Worm (Caenorhabditis elegans): ENCODE data around the gene K10B4.1.

K10B4.1 gene

DNA sequence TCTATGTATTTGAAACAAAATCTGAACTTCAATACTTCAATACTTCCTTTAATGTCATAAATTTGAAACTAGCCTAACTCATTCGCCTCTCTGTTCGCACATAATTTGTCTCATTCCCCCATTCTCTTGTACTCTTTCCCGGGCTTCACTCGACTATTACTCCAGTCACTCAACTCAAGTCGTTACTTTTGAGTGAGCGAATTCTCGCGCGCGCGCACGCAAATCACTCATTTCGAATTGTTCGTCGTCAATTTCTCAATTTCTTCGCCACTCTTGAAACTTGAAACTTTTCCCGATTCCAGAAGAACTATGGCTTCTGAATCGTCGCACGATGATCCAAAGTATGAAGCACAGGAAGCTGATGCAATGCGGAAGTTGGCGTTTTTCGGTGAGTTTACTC lies 31.0 kb upstream of the K10B4.1 start, which contains the start of gene col-68:
Gene col-68, plus strand, starts transcription at position 301 of the 400 bp plus-strand sequence.
- TF ChIP-seq hmbx-1 (tag; optimal IDR thresholded peaks at IDR 0.05) = no peak
- TF ChIP-seq tra-4 (tag; optimal IDR thresholded peaks at IDR 0.05) = no peak
- no peak for TF ChIP-seq aly-1 (tag; optimal IDR thresholded peaks at IDR 0.05)
- TF ChIP-seq B0310.2 (tag; optimal IDR thresholded peaks at IDR 0.05) = no peak
- no peak for TF ChIP-seq F13C5.2 (tag; optimal IDR thresholded peaks at IDR 0.05)
- no peak for TF ChIP-seq tbx-11 (GFP tag; IDR thresholded peaks at IDR 0.05)
- no peak for TF ChIP-seq ets-7 (tag; optimal IDR thresholded peaks at IDR 0.05)

DNA sequence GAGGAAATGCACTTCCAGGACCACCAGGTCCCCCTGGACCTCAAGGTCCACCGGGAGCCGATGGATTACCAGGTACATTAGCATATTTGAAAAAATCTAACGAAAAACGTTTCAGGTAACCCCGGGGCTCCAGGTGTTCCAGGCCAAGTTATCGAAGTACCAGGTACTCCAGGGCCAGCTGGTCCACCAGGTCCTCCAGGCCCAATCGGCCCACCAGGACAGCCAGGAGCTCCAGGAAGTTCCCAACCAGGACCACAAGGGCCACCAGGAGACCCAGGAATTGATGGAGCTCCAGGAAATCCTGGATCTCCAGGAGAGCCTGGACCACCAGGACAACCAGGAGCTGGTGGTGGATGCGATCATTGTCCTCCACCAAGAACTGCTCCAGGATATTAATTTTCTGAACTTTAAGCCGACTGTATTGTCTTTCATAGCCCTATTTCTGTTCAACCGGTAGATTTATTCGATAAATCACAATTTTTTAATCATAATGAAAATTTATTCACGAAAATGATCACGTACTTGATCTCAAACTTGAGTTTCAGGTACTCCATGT lies 29.9 kb upstream of the K10B4.1 start:
- no peak for TF ChIP-seq flt-1 (GFP tag; IDR thresholded peaks at IDR 0.05)
- no peak for TF ChIP-seq sea-1 (GFP tag; conservative IDR thresholded peaks at IDR 0.05)
- no peak for TF ChIP-seq tra-4 (tag; optimal IDR thresholded peaks at IDR 0.05)
- no peak for TF ChIP-seq pes-1 (GFP tag; IDR thresholded peaks at IDR 0.05)

DNA sequence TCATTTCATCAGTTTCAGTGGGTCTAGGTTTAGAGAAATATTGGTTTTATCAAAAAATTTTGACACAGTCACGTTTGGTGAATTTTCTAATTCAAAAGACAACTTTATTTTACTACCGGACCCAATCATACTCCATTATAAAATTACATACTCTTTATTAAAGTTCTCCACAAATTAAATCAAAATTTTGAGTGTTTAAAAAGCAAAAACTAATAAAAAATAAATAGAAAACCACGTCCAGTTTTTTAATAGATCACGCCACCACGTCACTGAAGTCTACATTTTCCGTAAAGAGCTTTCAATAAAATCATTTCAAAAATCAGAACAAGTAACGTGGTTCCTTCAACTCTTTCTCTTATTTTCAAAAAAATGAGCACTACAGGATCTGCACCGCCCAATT lies 29.4 kb upstream of the K10B4.1 start, which contains the start of gene txt-1:
Gene txt-1, plus strand, starts transcription at position 301 of the 400 bp plus-strand sequence.
- TF ChIP-seq hmbx-1 (tag; optimal IDR thresholded peaks at IDR 0.05) (no peak), sea-1 (GFP tag; conservative IDR thresholded peaks at IDR 0.05) (no peak), hmg-4 (GFP tag; optimal IDR thresholded peaks at IDR 0.05) (no peak), ets-7 (tag; optimal IDR thresholded peaks at IDR 0.05) (no peak), flt-1 (GFP tag; IDR thresholded peaks at IDR 0.05) (no peak), hnd-1 (tag; optimal IDR thresholded peaks at IDR 0.05) (no peak), pes-1 (GFP tag; IDR thresholded peaks at IDR 0.05) (no peak), aly-1 (tag; optimal IDR thresholded peaks at IDR 0.05) (no peak), tbx-37 (GFP tag; conservative IDR thresholded peaks at IDR 0.05) (no peak), ama-1 (optimal IDR thresholded peaks at IDR 0.05) (no peak), F13C5.2 (tag; optimal IDR thresholded peaks at IDR 0.05) (no peak), ceh-13 (GFP tag; optimal IDR thresholded peaks at IDR 0.05) (no peak), B0310.2 (tag; optimal IDR thresholded peaks at IDR 0.05) (no peak), scrt-1 (GFP tag; IDR thresholded peaks at IDR 0.05) (no peak), tra-4 (tag; optimal IDR thresholded peaks at IDR 0.05) (no peak), tbx-11 (GFP tag; IDR thresholded peaks at IDR 0.05) (no peak), ceh-36 (tag; optimal IDR thresholded peaks at IDR 0.05) (no peak)

DNA sequence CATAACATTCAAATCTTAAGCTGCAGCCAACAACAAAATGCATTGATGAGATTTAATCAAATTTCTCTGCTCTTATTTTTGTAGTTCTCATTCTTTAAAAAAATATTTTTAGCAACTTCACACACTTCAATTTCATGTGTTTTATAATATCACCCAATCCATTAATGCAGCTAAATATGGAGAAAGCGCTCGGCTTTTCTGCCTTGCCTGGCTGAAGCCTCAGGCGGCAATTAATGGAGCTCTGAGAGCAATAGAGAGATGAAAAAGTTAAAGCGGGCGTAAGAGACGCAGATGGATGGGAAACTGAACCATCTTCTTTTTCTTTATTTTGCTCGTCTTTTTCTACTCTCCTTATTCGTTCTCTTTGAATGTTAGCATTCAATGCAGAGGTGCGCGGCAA lies 27.6 kb upstream of the K10B4.1 start:
- TF ChIP-seq tbx-11 (GFP tag; IDR thresholded peaks at IDR 0.05) (no peak), pes-1 (GFP tag; IDR thresholded peaks at IDR 0.05) (no peak), hnd-1 (tag; optimal IDR thresholded peaks at IDR 0.05) (no peak), ceh-13 (GFP tag; optimal IDR thresholded peaks at IDR 0.05) (no peak), hmg-4 (GFP tag; optimal IDR thresholded peaks at IDR 0.05) (no peak), B0310.2 (tag; optimal IDR thresholded peaks at IDR 0.05) (no peak), scrt-1 (GFP tag; IDR thresholded peaks at IDR 0.05) (no peak), tra-4 (tag; optimal IDR thresholded peaks at IDR 0.05) (no peak), tbx-37 (GFP tag; conservative IDR thresholded peaks at IDR 0.05) (no peak), flt-1 (GFP tag; IDR thresholded peaks at IDR 0.05) (no peak), F13C5.2 (tag; optimal IDR thresholded peaks at IDR 0.05) (no peak), ama-1 (optimal IDR thresholded peaks at IDR 0.05) (no peak), ceh-36 (tag; optimal IDR thresholded peaks at IDR 0.05) (no peak), ets-7 (tag; optimal IDR thresholded peaks at IDR 0.05) (no peak), aly-1 (tag; optimal IDR thresholded peaks at IDR 0.05) (no peak)

DNA sequence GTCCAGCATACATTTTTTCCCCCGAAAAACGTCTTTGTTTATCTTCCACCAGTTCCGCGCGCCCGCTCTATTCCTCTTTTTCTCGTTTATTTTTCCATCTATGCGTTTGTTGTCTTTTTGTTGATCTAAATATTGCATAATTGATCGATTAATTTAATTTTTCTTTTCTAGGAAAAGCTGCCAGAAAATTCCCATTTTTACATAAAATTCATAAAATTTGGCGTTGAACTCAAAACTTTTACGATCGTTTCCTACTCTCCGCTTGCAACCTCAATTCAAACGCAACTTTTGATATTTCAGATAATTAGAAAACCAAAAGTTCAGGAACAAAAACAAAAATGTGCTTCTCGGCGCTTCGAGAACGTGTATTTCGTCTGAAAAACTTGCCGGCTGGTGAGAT lies 26.4 kb upstream of the K10B4.1 start, which contains the start of gene C50D2.2:
Gene C50D2.2, plus strand, starts transcription at position 301 of the 400 bp plus-strand sequence.
- TF ChIP-seq scrt-1 (GFP tag; IDR thresholded peaks at IDR 0.05) (no peak), flt-1 (GFP tag; IDR thresholded peaks at IDR 0.05) (no peak), aly-1 (tag; optimal IDR thresholded peaks at IDR 0.05) (no peak), sea-1 (GFP tag; conservative IDR thresholded peaks at IDR 0.05) (no peak), ceh-13 (GFP tag; optimal IDR thresholded peaks at IDR 0.05) (no peak), hnd-1 (tag; optimal IDR thresholded peaks at IDR 0.05) (no peak)

DNA sequence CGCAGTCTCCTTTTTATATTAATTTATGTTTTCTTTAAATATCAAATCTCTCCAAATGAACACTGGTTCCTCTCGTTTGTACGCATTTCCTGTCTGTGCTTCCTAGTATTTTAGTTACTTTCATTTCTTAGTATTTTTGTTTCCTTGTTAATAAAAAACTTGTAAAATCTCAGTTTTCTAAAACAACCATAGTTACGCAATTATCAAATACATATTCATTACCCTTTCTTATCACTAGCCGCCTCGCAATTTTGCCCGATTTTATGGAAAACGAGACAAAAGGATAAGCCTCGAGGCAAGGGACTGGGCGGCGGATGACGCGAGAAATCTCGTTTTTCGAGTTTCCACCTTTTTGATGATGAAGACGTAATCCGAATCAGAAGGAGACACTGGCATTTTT lies 24.0 kb upstream of the K10B4.1 start, which contains the start of gene C50D2.1:
Gene C50D2.1, plus strand, starts transcription at position 301 of the 400 bp plus-strand sequence.
- TF ChIP-seq ets-7 (tag; optimal IDR thresholded peaks at IDR 0.05) = no peak
- TF ChIP-seq sea-1 (GFP tag; conservative IDR thresholded peaks at IDR 0.05) = no peak
- TF ChIP-seq hmg-4 (GFP tag; optimal IDR thresholded peaks at IDR 0.05) = no peak
- TF ChIP-seq hmbx-1 (tag; optimal IDR thresholded peaks at IDR 0.05) = no peak
- TF ChIP-seq tbx-37 (GFP tag; conservative IDR thresholded peaks at IDR 0.05) = no peak
- no peak for TF ChIP-seq ceh-13 (GFP tag; optimal IDR thresholded peaks at IDR 0.05)
- TF ChIP-seq scrt-1 (GFP tag; IDR thresholded peaks at IDR 0.05) = no peak
- TF ChIP-seq tra-4 (tag; optimal IDR thresholded peaks at IDR 0.05) = no peak
- no peak for TF ChIP-seq ama-1 (optimal IDR thresholded peaks at IDR 0.05)
- TF ChIP-seq tbx-11 (GFP tag; IDR thresholded peaks at IDR 0.05) = no peak
- TF ChIP-seq B0310.2 (tag; optimal IDR thresholded peaks at IDR 0.05) = no peak
- no peak for TF ChIP-seq ceh-36 (tag; optimal IDR thresholded peaks at IDR 0.05)
- no peak for TF ChIP-seq aly-1 (tag; optimal IDR thresholded peaks at IDR 0.05)
- TF ChIP-seq pes-1 (GFP tag; IDR thresholded peaks at IDR 0.05) = no peak
- TF ChIP-seq hnd-1 (tag; optimal IDR thresholded peaks at IDR 0.05) = no peak
- no peak for TF ChIP-seq flt-1 (GFP tag; IDR thresholded peaks at IDR 0.05)
- no peak for TF ChIP-seq F13C5.2 (tag; optimal IDR thresholded peaks at IDR 0.05)

DNA sequence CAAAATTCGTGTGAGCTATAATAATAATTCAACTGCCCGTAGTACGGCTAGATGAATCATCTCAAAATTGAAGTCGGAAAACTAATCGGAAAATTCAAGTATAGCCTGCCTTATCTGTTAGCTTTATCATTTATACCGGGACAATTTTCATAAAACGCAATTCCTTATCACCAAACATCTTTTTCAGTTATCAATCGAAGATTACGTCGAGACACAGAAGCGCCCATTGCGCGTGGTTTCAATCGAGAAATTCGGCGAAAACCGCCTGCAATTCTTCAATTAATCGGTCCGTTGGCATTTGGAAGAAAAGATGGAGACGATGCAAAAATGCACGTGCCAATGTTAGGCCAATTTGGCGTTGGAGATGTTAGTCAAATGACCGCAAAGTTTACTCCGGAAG lies 23.0 kb upstream of the K10B4.1 start:
- TF ChIP-seq tra-4 (tag; optimal IDR thresholded peaks at IDR 0.05) (no peak), flt-1 (GFP tag; IDR thresholded peaks at IDR 0.05) (no peak)

DNA sequence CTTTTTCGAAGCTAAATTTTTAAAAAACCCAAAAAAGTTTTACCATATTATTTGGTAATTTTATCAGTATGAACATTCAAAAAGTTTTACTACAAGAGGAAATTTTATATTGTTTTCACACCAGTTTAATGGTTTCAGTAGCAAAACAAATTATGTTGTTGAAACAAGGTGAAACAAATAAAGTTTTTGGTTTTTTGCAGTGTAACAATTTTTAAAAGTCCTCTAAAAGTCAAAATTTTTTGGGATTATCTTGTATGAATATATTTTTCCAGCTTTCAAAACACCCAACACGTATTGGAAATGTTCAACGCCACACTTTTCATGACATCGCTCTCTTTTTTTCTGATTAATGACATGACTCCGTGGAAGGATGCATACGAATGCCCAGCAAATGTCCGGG lies 18.4 kb upstream of the K10B4.1 start, which contains the start of gene srt-54:
Gene srt-54, plus strand, starts transcription at position 301 of the 400 bp plus-strand sequence.
- TF ChIP-seq scrt-1 (GFP tag; IDR thresholded peaks at IDR 0.05) (no peak), hnd-1 (tag; optimal IDR thresholded peaks at IDR 0.05) (no peak), ama-1 (optimal IDR thresholded peaks at IDR 0.05) (no peak), ceh-13 (GFP tag; optimal IDR thresholded peaks at IDR 0.05) (no peak), flt-1 (GFP tag; IDR thresholded peaks at IDR 0.05) (no peak), F13C5.2 (tag; optimal IDR thresholded peaks at IDR 0.05) (no peak), aly-1 (tag; optimal IDR thresholded peaks at IDR 0.05) (no peak), ceh-36 (tag; optimal IDR thresholded peaks at IDR 0.05) (no peak), tbx-37 (GFP tag; conservative IDR thresholded peaks at IDR 0.05) (no peak), ets-7 (tag; optimal IDR thresholded peaks at IDR 0.05) (no peak), tbx-11 (GFP tag; IDR thresholded peaks at IDR 0.05) (no peak), hmg-4 (GFP tag; optimal IDR thresholded peaks at IDR 0.05) (no peak)

All from whole organism, early embryonic.